Worm (Caenorhabditis elegans) whole organism, L4 larva: ENCODE results near the gene folt-1.

Source experiments
- D1046.2 ChIP-seq: fragments of 200-800 bp; sonication (Bioruptor generic); IDR thresholded peaks from 2 replicates; pipeline ENCODE4 v1.3.6; 2022; ENCODE audit warnings: missing genetic modification characterization, missing compliant biosample characterization
- F44E2.7 ChIP-seq: fragments of 200-800 bp; sonication (Bioruptor generic); IDR thresholded peaks from 2 replicates; pipeline ENCODE4 v2.1.2; 2022; ENCODE audit warnings: missing genetic modification characterization, missing compliant biosample characterization
- R02D3.7 ChIP-seq: fragments of 150-350 bp; sonication (generic microtip); optimal IDR thresholded peaks from 3 replicates; lab custom pipeline; 2014; ENCODE audit warnings: missing biosample characterization, missing genetic modification characterization
- Y48G9A.11 ChIP-seq: fragments of 200-800 bp; sonication (Bioruptor generic); IDR thresholded peaks from 2 replicates; pipeline ENCODE4 v1.3.6; 2022; ENCODE audit warnings: missing genetic modification reagents, missing genetic modification characterization, missing compliant biosample characterization
- Y5F2A.4 ChIP-seq: fragments of 200-800 bp; sonication (Bioruptor generic); optimal IDR thresholded peaks from 2 replicates; lab custom pipeline; 2018; ENCODE audit warnings: mild to moderate bottlenecking, missing genetic modification characterization, missing compliant biosample characterization
- Y75B8A.6 ChIP-seq: fragments of 200-800 bp; sonication (Bioruptor generic); IDR thresholded peaks from 2 replicates; pipeline ENCODE4 v1.3.6; 2022; ENCODE audit warnings: missing genetic modification reagents, missing genetic modification characterization, missing compliant biosample characterization
- aha-1 ChIP-seq: fragments of 150-350 bp; peaks from one replicate; lab custom pipeline; 2014; ENCODE audit warnings: missing biosample characterization, missing genetic modification characterization
- aly-2 ChIP-seq: sonication (generic microtip); optimal IDR thresholded peaks from 2 replicates; lab custom pipeline; 2018; ENCODE audit warnings: missing biosample characterization, missing genetic modification characterization
- ama-1 ChIP-seq: fragments of 150-350 bp; optimal IDR thresholded peaks from 2 replicates; lab custom pipeline; 2014; ENCODE audit warnings: inconsistent platforms, mixed read lengths
- arid-1 ChIP-seq: fragments of 200-800 bp; sonication (Bioruptor generic); conservative IDR thresholded peaks from 2 replicates; pipeline ENCODE4 v1.3.6; 2022; ENCODE audit warnings: missing genetic modification reagents, missing genetic modification characterization, missing compliant biosample characterization
- ceh-20 ChIP-seq: fragments of 200-800 bp; sonication (Bioruptor generic); IDR thresholded peaks from 2 replicates; pipeline ENCODE4 v1.3.6; 2022; ENCODE audit warnings: missing genetic modification reagents, missing genetic modification characterization, missing compliant biosample characterization
- ceh-44 ChIP-seq: fragments of 200-800 bp; sonication (Bioruptor generic); IDR thresholded peaks from 2 replicates; pipeline ENCODE4 v1.3.6; 2022; ENCODE audit warnings: missing genetic modification reagents, missing genetic modification characterization, missing compliant biosample characterization
- ceh-82 ChIP-seq: sonication (generic microtip); optimal IDR thresholded peaks from 2 replicates; lab custom pipeline; 2017; ENCODE audit warnings: missing biosample characterization, missing genetic modification characterization
- ces-1 ChIP-seq: fragments of 150-350 bp; sonication (generic microtip); optimal IDR thresholded peaks from 4 replicates; lab custom pipeline; 2014; ENCODE audit warnings: missing biosample characterization, missing genetic modification reagents, missing genetic modification characterization
- cey-2 ChIP-seq: sonication (generic microtip); optimal IDR thresholded peaks from 3 replicates; lab custom pipeline; 2017; ENCODE audit warnings: missing genetic modification characterization, mild to moderate bottlenecking, missing compliant biosample characterization, antibody characterized with exemption, borderline replicate concordance; ENCODE audit not compliant: insufficient read depth
- ctbp-1 ChIP-seq: fragments of 200-800 bp; sonication (Bioruptor generic); IDR thresholded peaks from 2 replicates; pipeline ENCODE4 v1.3.6; 2022; ENCODE audit warnings: missing genetic modification reagents, missing genetic modification characterization, missing compliant biosample characterization
- daf-12 ChIP-seq: fragments of 150-350 bp; optimal IDR thresholded peaks from 2 replicates; lab custom pipeline; 2014; ENCODE audit warnings: missing biosample characterization, missing genetic modification reagents, missing genetic modification characterization
- daf-16 ChIP-seq, 3 experiments: sonication (generic microtip); optimal IDR thresholded peaks; 2 replicates each; lab custom pipeline; 2016 to 2017; ENCODE audit warnings: missing genetic modification characterization in 3 of 3, missing genetic modification reagents in 3 of 3, mild to moderate bottlenecking in 2 of 3, missing compliant biosample characterization in 2 of 3, missing biosample characterization in 1 of 3, moderate library complexity in 1 of 3
- daf-19 ChIP-seq: fragments of 200-800 bp; sonication (Bioruptor generic); conservative IDR thresholded peaks from 2 replicates; pipeline ENCODE4 v1.3.6; 2022; ENCODE audit warnings: missing genetic modification characterization, missing compliant biosample characterization
- dmd-8 ChIP-seq: fragments of 200-800 bp; sonication (Bioruptor generic); IDR thresholded peaks from 2 replicates; pipeline ENCODE4 v1.3.6; 2022; ENCODE audit warnings: missing genetic modification characterization, missing compliant biosample characterization
- dmd-9 ChIP-seq: fragments of 200-800 bp; sonication (Bioruptor generic); IDR thresholded peaks from 2 replicates; pipeline ENCODE4 v1.3.6; 2022; ENCODE audit warnings: missing genetic modification reagents, missing genetic modification characterization, missing compliant biosample characterization
- duxl-1 ChIP-seq: sonication (generic microtip); optimal IDR thresholded peaks from 2 replicates; lab custom pipeline; 2016; ENCODE audit warnings: mild to moderate bottlenecking, missing genetic modification characterization, moderate library complexity, missing compliant biosample characterization; ENCODE audit not compliant: poor library complexity
- dve-1 ChIP-seq: sonication (generic microtip); optimal IDR thresholded peaks from 2 replicates; lab custom pipeline; 2017; ENCODE audit warnings: antibody characterized with exemption, mild to moderate bottlenecking, missing genetic modification characterization, missing compliant biosample characterization; ENCODE audit not compliant: insufficient read depth
- fos-1 ChIP-seq: fragments of 150-350 bp; optimal IDR thresholded peaks from 2 replicates; lab custom pipeline; 2014; ENCODE audit warnings: missing biosample characterization, missing genetic modification characterization
- hif-1 ChIP-seq, 2 experiments: sonication (generic microtip); optimal IDR thresholded peaks; 2 replicates each; lab custom pipeline; 2016 to 2017; ENCODE audit warnings: missing compliant biosample characterization in 2 of 2, missing genetic modification characterization in 2 of 2, missing genetic modification reagents in 2 of 2, missing genotype in 2 of 2, mild to moderate bottlenecking in 1 of 2
- hlh-11 ChIP-seq: fragments of 200-800 bp; sonication (Bioruptor generic); optimal IDR thresholded peaks from 2 replicates; lab custom pipeline; 2018; ENCODE audit warnings: mild to moderate bottlenecking, missing genetic modification characterization, missing compliant biosample characterization
- hlh-30 ChIP-seq: sonication (generic microtip); optimal IDR thresholded peaks from 2 replicates; lab custom pipeline; 2017; ENCODE audit warnings: antibody characterized with exemption, mild to moderate bottlenecking, missing genetic modification characterization, missing compliant biosample characterization; ENCODE audit not compliant: insufficient read depth
- hmg-1.1 ChIP-seq: fragments of 200-800 bp; sonication (Bioruptor generic); IDR thresholded peaks from 2 replicates; pipeline ENCODE4 v1.3.6; 2022; ENCODE audit warnings: missing genetic modification reagents, missing genetic modification characterization, missing compliant biosample characterization
- jun-1 ChIP-seq: fragments of 150-350 bp; optimal IDR thresholded peaks from 2 replicates; lab custom pipeline; 2014; ENCODE audit warnings: missing biosample characterization, missing genetic modification reagents, missing genetic modification characterization
- lin-13 ChIP-seq: fragments of 150-350 bp; optimal IDR thresholded peaks from 2 replicates; lab custom pipeline; 2014; ENCODE audit warnings: missing biosample characterization, missing genetic modification reagents, missing genetic modification characterization
- lin-29 ChIP-seq: fragments of 200-800 bp; sonication (Bioruptor generic); IDR thresholded peaks from 2 replicates; pipeline ENCODE4 v1.3.6; 2022; ENCODE audit warnings: missing genetic modification reagents, missing genetic modification characterization, missing compliant biosample characterization
- lin-38 ChIP-seq: fragments of 200-800 bp; sonication (Bioruptor generic); IDR thresholded peaks from 2 replicates; pipeline ENCODE4 v1.3.6; 2022; ENCODE audit warnings: missing genetic modification reagents, missing genetic modification characterization, missing compliant biosample characterization
- lin-39 ChIP-seq: fragments of 150-350 bp; optimal IDR thresholded peaks from 2 replicates; lab custom pipeline; 2014; ENCODE audit warnings: missing biosample characterization, missing genetic modification reagents, missing genetic modification characterization
- lir-3 ChIP-seq: sonication (generic microtip); optimal IDR thresholded peaks from 2 replicates; lab custom pipeline; 2016; ENCODE audit warnings: mild to moderate bottlenecking, missing genetic modification characterization, missing compliant biosample characterization
- mdt-29 ChIP-seq: fragments of 200-800 bp; sonication (Bioruptor generic); IDR thresholded peaks from 2 replicates; pipeline ENCODE4 v1.3.6; 2022; ENCODE audit warnings: missing genetic modification reagents, missing genetic modification characterization, missing compliant biosample characterization
- mxl-2 ChIP-seq: fragments of 200-800 bp; sonication (Bioruptor generic); conservative IDR thresholded peaks from 2 replicates; pipeline ENCODE4 v1.3.6; 2022; ENCODE audit warnings: missing genetic modification reagents, missing genetic modification characterization, missing compliant biosample characterization
- nhr-102 ChIP-seq: sonication (generic microtip); optimal IDR thresholded peaks from 2 replicates; lab custom pipeline; 2016; ENCODE audit warnings: mild to moderate bottlenecking, missing genetic modification characterization, moderate library complexity, missing compliant biosample characterization
- nhr-42 ChIP-seq: fragments of 200-800 bp; sonication (Bioruptor generic); IDR thresholded peaks from 2 replicates; pipeline ENCODE4 v1.3.6; 2022; ENCODE audit warnings: missing genetic modification characterization, missing compliant biosample characterization
- nhr-48 ChIP-seq: sonication (generic microtip); optimal IDR thresholded peaks from 2 replicates; lab custom pipeline; 2016; ENCODE audit warnings: mild to moderate bottlenecking, missing genetic modification characterization, missing compliant biosample characterization
- nhr-6 ChIP-seq: fragments of 150-350 bp; optimal IDR thresholded peaks from 2 replicates; lab custom pipeline; 2014; ENCODE audit warnings: missing biosample characterization, missing genetic modification characterization
- skn-1 ChIP-seq: fragments of 150-350 bp; optimal IDR thresholded peaks from 2 replicates; lab custom pipeline; 2014; ENCODE audit warnings: missing biosample characterization, missing genetic modification characterization
- snpc-1.2 ChIP-seq: fragments of 200-800 bp; sonication (Bioruptor generic); IDR thresholded peaks from 2 replicates; pipeline ENCODE4 v1.3.6; 2022; ENCODE audit warnings: missing genetic modification reagents, missing genetic modification characterization, missing compliant biosample characterization
- snpc-4 ChIP-seq: fragments of 150-350 bp; optimal IDR thresholded peaks from 2 replicates; lab custom pipeline; 2014; ENCODE audit warnings: missing biosample characterization, missing genetic modification characterization
- tra-1 ChIP-seq: fragments of 200-800 bp; sonication (Bioruptor generic); IDR thresholded peaks from 2 replicates; pipeline ENCODE4 v1.3.6; 2022; ENCODE audit warnings: missing genetic modification reagents, missing genetic modification characterization, missing compliant biosample characterization
- unc-130 ChIP-seq: sonication (generic microtip); optimal IDR thresholded peaks from 2 replicates; lab custom pipeline; 2016; ENCODE audit warnings: missing genetic modification reagents, missing genetic modification characterization, missing compliant biosample characterization
- unc-39 ChIP-seq: sonication (generic microtip); optimal IDR thresholded peaks from 2 replicates; lab custom pipeline; 2017; ENCODE audit warnings: missing biosample characterization, missing genetic modification characterization
- unc-62 ChIP-seq, 3 experiments: fragments of 150-350 bp in 1 of 3; sonication (generic microtip); optimal IDR thresholded peaks in 2 of 3; peaks in 1 of 3; 1 replicate in 1 of 3; 2 replicates in 2 of 3; lab custom pipeline; 2014 to 2017; ENCODE audit warnings: missing biosample characterization in 3 of 3, missing genetic modification characterization in 3 of 3, missing genetic modification reagents in 3 of 3, missing genotype in 1 of 3
- zfp-2 ChIP-seq: sonication (generic microtip); optimal IDR thresholded peaks from 2 replicates; lab custom pipeline; 2016; ENCODE audit warnings: mild to moderate bottlenecking, missing genetic modification characterization, missing compliant biosample characterization
- zfp-3 ChIP-seq: fragments of 200-800 bp; sonication (Bioruptor generic); conservative IDR thresholded peaks from 2 replicates; pipeline ENCODE4 v1.3.6; 2022; ENCODE audit warnings: missing genetic modification reagents, missing genetic modification characterization, missing compliant biosample characterization

folt-1 gene

ce11 chrV:11123817-11124337 lies 17.4 kb upstream of the folt-1 start, which contains the start of the genes atp-5 and lmtr-3 (continued):
- TF ChIP-seq daf-19 (GFP tag; lab: Robert Waterston, UW), result no peak
- no peak for TF ChIP-seq lir-3 (tag; lab: Kevin White, UChicago)
- TF ChIP-seq tra-1 (GFP tag; lab: Robert Waterston, UW), result peak; percentile 65; the same call in 1 of the 2 replicates
- no peak for TF ChIP-seq Y5F2A.4
- peak; percentile 79 for TF ChIP-seq hlh-11 (tag; lab: Kevin White, UChicago)
- TF ChIP-seq aly-2 (tag; lab: Kevin White, UChicago), result no peak
- TF ChIP-seq nhr-48, result peak; percentile 50
- TF ChIP-seq lin-29 (GFP tag; lab: Robert Waterston, UW), result no peak
- no peak for TF ChIP-seq skn-1
- no peak for TF ChIP-seq unc-39
- no peak for TF ChIP-seq mxl-2 (GFP tag; lab: Robert Waterston, UW)
- TF ChIP-seq nhr-6 (tag; lab: Kevin White, UChicago), result peak; percentile 68
- TF ChIP-seq R02D3.7 (tag; lab: Kevin White, UChicago), result no peak
- no peak for TF ChIP-seq nhr-102 (tag; lab: Kevin White, UChicago)
- TF ChIP-seq daf-16 (GFP tag; optimal IDR thresholded peaks at IDR 0.05; lab: Kevin White, UChicago), result no peak
- TF ChIP-seq daf-16 (tag; optimal IDR thresholded peaks at IDR 0.05; lab: Kevin White, UChicago), result peak; percentile 47
- no peak; the same call in 1 of the 2 replicates for TF ChIP-seq arid-1 (GFP tag; lab: Robert Waterston, UW)
- no peak for TF ChIP-seq ama-1 (lab: Kevin White, UChicago)
- TF ChIP-seq duxl-1, result peak; percentile 31
- no peak for TF ChIP-seq D1046.2 (GFP tag; lab: Robert Waterston, UW)
- peak; percentile 20; the same call in 1 of the 2 replicates for TF ChIP-seq ctbp-1 (GFP tag; lab: Robert Waterston, UW)
- no peak for TF ChIP-seq Y75B8A.6 (GFP tag; lab: Robert Waterston, UW)
- TF ChIP-seq ceh-44 (GFP tag; lab: Robert Waterston, UW), result peak; percentile 85
- TF ChIP-seq jun-1 (tag; lab: Kevin White, UChicago), result no peak
- peak; percentile 62; the same call in 1 of the 2 replicates for TF ChIP-seq nhr-42 (GFP tag; lab: Robert Waterston, UW)
- TF ChIP-seq dmd-8 (GFP tag; lab: Robert Waterston, UW), result no peak
- 0 out of 2 replicates have a peak, but pooled peaks have one; percentile 12 for TF ChIP-seq zfp-3 (GFP tag; lab: Robert Waterston, UW)
- no peak for TF ChIP-seq mdt-29 (GFP tag; lab: Robert Waterston, UW)
- peak in 1 of 2 experiments; percentile 91 for TF ChIP-seq hif-1 (tag; optimal IDR thresholded peaks at IDR 0.05; lab: Kevin White, UChicago)
- TF ChIP-seq unc-130 (GFP tag; lab: Kevin White, UChicago), result peak; percentile 96
- TF ChIP-seq cey-2, result no peak
- TF ChIP-seq snpc-1.2 (GFP tag; lab: Robert Waterston, UW), result no peak
- peak; percentile 16 for TF ChIP-seq aha-1 (tag; lab: Kevin White, UChicago)
- no peak for TF ChIP-seq daf-12 (tag; lab: Kevin White, UChicago)
- TF ChIP-seq lin-38, result peak; percentile 76
- TF ChIP-seq Y48G9A.11 (GFP tag; lab: Robert Waterston, UW), result peak; percentile 43; the same call in 1 of the 2 replicates
- no peak for TF ChIP-seq zfp-2 (tag; lab: Kevin White, UChicago)
- no peak for TF ChIP-seq fos-1
- peak; percentile 68 for TF ChIP-seq dve-1
- TF ChIP-seq snpc-4, result no peak
- TF ChIP-seq lin-39 (tag; lab: Kevin White, UChicago), result no peak
- peak; percentile 78 for TF ChIP-seq dmd-9
- TF ChIP-seq F44E2.7 (GFP tag; lab: Robert Waterston, UW), result no peak
- TF ChIP-seq hmg-1.1, result no peak
- no peak for TF ChIP-seq unc-62 (GFP tag; optimal IDR thresholded peaks at IDR 0.05 in 1 of 2; lab: Kevin White, UChicago)
- no peak for TF ChIP-seq unc-62 (tag; optimal IDR thresholded peaks at IDR 0.05; lab: Kevin White, UChicago)
- TF ChIP-seq ceh-20 (GFP tag; lab: Robert Waterston, UW), result no peak
- no peak for TF ChIP-seq ceh-82 (tag; lab: Kevin White, UChicago)
- TF ChIP-seq hlh-30 (tag; lab: Kevin White, UChicago), result peak; percentile 93
- peak; percentile 43 for TF ChIP-seq lin-13 (GFP tag; lab: Kevin White, UChicago)
- TF ChIP-seq ces-1 (GFP tag; lab: Kevin White, UChicago), result no peak
